Worm (Caenorhabditis elegans) whole organism, midembryonic: ENCODE data around the gene nish-1.

Source experiments
- T22C8.4 ChIP-seq: fragments of 200-800 bp; sonication (Bioruptor generic); IDR thresholded peaks from 2 replicates; pipeline ENCODE4 v1.3.6; 2022; ENCODE audit warnings: missing genetic modification characterization, missing compliant biosample characterization
- cog-1 ChIP-seq: sonication (generic microtip); optimal IDR thresholded peaks from 2 replicates; lab custom pipeline; 2016; ENCODE audit warnings: missing genetic modification characterization, missing compliant biosample characterization
- flt-1 ChIP-seq: fragments of 200-800 bp; sonication (Bioruptor generic); IDR thresholded peaks from 2 replicates; pipeline ENCODE4 v1.3.6; 2022; ENCODE audit warnings: missing genetic modification characterization, missing compliant biosample characterization
- klf-2 ChIP-seq: fragments of 200-800 bp; sonication (Bioruptor generic); conservative IDR thresholded peaks from 2 replicates; pipeline ENCODE4 v1.3.6; 2022; ENCODE audit warnings: missing genetic modification reagents, missing genetic modification characterization, missing compliant biosample characterization
- med-1 ChIP-seq: sonication (generic microtip); optimal IDR thresholded peaks from 2 replicates; lab custom pipeline; 2017; ENCODE audit warnings: missing genetic modification characterization, mild to moderate bottlenecking, missing compliant biosample characterization, antibody characterized with exemption, missing genetic modification reagents; ENCODE audit not compliant: insufficient read depth
- ref-1 ChIP-seq: fragments of 200-800 bp; sonication (Bioruptor generic); conservative IDR thresholded peaks from 2 replicates; pipeline ENCODE4 v1.3.6; 2022; ENCODE audit warnings: missing genetic modification reagents, missing genetic modification characterization, missing compliant biosample characterization
- tab-1 ChIP-seq: fragments of 200-800 bp; sonication (Bioruptor generic); IDR thresholded peaks from 2 replicates; pipeline ENCODE4 v1.3.6; 2022; ENCODE audit warnings: missing genetic modification characterization, missing compliant biosample characterization
- ztf-23 ChIP-seq: fragments of 200-800 bp; sonication (Bioruptor generic); IDR thresholded peaks from 2 replicates; pipeline ENCODE4 v1.3.6; 2022; ENCODE audit warnings: missing genetic modification reagents, missing genetic modification characterization, missing compliant biosample characterization
- ztf-29 ChIP-seq: fragments of 200-800 bp; sonication (Bioruptor generic); IDR thresholded peaks from 2 replicates; pipeline ENCODE4 v1.3.6; 2022; ENCODE audit warnings: missing genetic modification reagents, missing genetic modification characterization, missing compliant biosample characterization

- TF ChIP-seq tab-1 (no peak), med-1 (GFP tag; lab: Kevin White, UChicago) (no peak), ref-1 (GFP tag; lab: Robert Waterston, UW) (no peak), ztf-23 (GFP tag; lab: Robert Waterston, UW) (no peak), klf-2 (no peak), flt-1 (GFP tag; lab: Robert Waterston, UW) (no peak), T22C8.4 (GFP tag; lab: Robert Waterston, UW) (no peak), ztf-29 (GFP tag; lab: Robert Waterston, UW) (no peak), cog-1 (no peak)
Measured at ce11 chrIV:10854042-10854441, 10.1 kb upstream of the nish-1 start.
